Fruit fly (Drosophila melanogaster): Measurements from ENCODE around the gene Cpr72Ec.

Gene Cpr72Ec

dm6 chr3L:16380770-16381169 lies 13.6 kb upstream of the Cpr72Ec start (continued):
- TF ChIP-seq tap (tag; optimal IDR thresholded peaks at IDR 0.05) (peak; percentile 75), Blimp-1 (GFP tag; optimal IDR thresholded peaks at IDR 0.05) (peak; percentile 73), NK7.1 (GFP tag; optimal IDR thresholded peaks at IDR 0.05) (peak; percentile 33), odd (GFP tag; optimal IDR thresholded peaks at IDR 0.05) (peak; percentile 59), disco-r (GFP tag; optimal IDR thresholded peaks at IDR 0.05) (peak; percentile 21), CG17568 (GFP tag; optimal IDR thresholded peaks at IDR 0.05) (peak; percentile 29), gro (GFP tag; optimal IDR thresholded peaks at IDR 0.05) (peak; percentile 83), Rfx (GFP tag; IDR thresholded peaks at IDR 0.05) (0 out of 2 replicates have a peak, but pooled peaks have one; percentile 69), amos (GFP tag; IDR thresholded peaks at IDR 0.05; ENCODE audit: partially characterized antibody) (no peak), Doc3 (GFP tag; IDR thresholded peaks at IDR 0.05; ENCODE audit: partially characterized antibody) (no peak), gem (tag; optimal IDR thresholded peaks at IDR 0.05) (peak; percentile 80), peb (GFP tag; IDR thresholded peaks at IDR 0.05) (0 out of 2 replicates have a peak, but pooled peaks have one; percentile 21), Opbp (GFP tag; IDR thresholded peaks at IDR 0.05; ENCODE audit: partially characterized antibody) (no peak), CG10462 (GFP tag; optimal IDR thresholded peaks at IDR 0.05) (peak; percentile 22), slbo (GFP tag; IDR thresholded peaks at IDR 0.05) (peak; percentile 75), CG6689 (GFP tag; IDR thresholded peaks at IDR 0.05) (peak; percentile 53; the same call in 1 of the 2 replicates), Sry-β (GFP tag; optimal IDR thresholded peaks at IDR 0.05) (no peak), Ets65A (GFP tag) (peak; percentile 61), Dad (GFP tag; optimal IDR thresholded peaks at IDR 0.05) (no peak), danr (GFP tag; IDR thresholded peaks at IDR 0.05) (peak; percentile 61), CG10147 (GFP tag; optimal IDR thresholded peaks at IDR 0.05) (peak; percentile 60), prd (optimal IDR thresholded peaks at IDR 0.05) (no peak), prd (GFP tag; IDR thresholded peaks at IDR 0.05) (peak; percentile 67; the same call in 2 of the 3 replicates), CG12155 (GFP tag; optimal IDR thresholded peaks at IDR 0.05) (peak; percentile 55), CG1602 (GFP tag; optimal IDR thresholded peaks at IDR 0.05) (peak; percentile 43), CG15269 (tag; optimal IDR thresholded peaks at IDR 0.05) (peak; percentile 83), Usf (GFP tag; optimal IDR thresholded peaks at IDR 0.05) (peak; percentile 0), rib (GFP tag; IDR thresholded peaks at IDR 0.05) (0 out of 2 replicates have a peak, but pooled peaks have one; percentile 38), CG10654 (GFP tag; optimal IDR thresholded peaks at IDR 0.05) (peak; percentile 30), grau (tag; optimal IDR thresholded peaks at IDR 0.05) (peak; percentile 99), kay (GFP tag; optimal IDR thresholded peaks at IDR 0.05) (peak; percentile 25), vnd (GFP tag; IDR thresholded peaks at IDR 0.05; ENCODE audit: partially characterized antibody) (no peak), CG12236 (GFP tag; optimal IDR thresholded peaks at IDR 0.05) (no peak), CG1792 (GFP tag; optimal IDR thresholded peaks at IDR 0.05) (peak; percentile 43), CG14710 (tag; optimal IDR thresholded peaks at IDR 0.05) (peak; percentile 42), CG12659 (GFP tag; optimal IDR thresholded peaks at IDR 0.05) (peak; percentile 62), schlank (tag; optimal IDR thresholded peaks at IDR 0.05) (peak; percentile 61), CG11085 (GFP tag; IDR thresholded peaks at IDR 0.05) (peak; percentile 53), Atf3 (GFP tag; optimal IDR thresholded peaks at IDR 0.05) (peak; percentile 41), CG10979 (tag; optimal IDR thresholded peaks at IDR 0.05) (peak; percentile 67), dpn (GFP tag; optimal IDR thresholded peaks at IDR 0.05) (peak; percentile 62 to 65), CG18262 (tag; optimal IDR thresholded peaks at IDR 0.05) (peak; percentile 64), Side (GFP tag; optimal IDR thresholded peaks at IDR 0.05) (no peak), Bdp1 (GFP tag; optimal IDR thresholded peaks at IDR 0.05) (no peak), CG12744 (GFP tag; optimal IDR thresholded peaks at IDR 0.05) (peak; percentile 10), dimm (GFP tag; IDR thresholded peaks at IDR 0.05) (no peak), CG1832 (GFP tag; optimal IDR thresholded peaks at IDR 0.05) (no peak), CG17359 (tag; optimal IDR thresholded peaks at IDR 0.05) (peak; percentile 77), CG7556 (GFP tag; optimal IDR thresholded peaks at IDR 0.05) (peak; percentile 67), HmgZ (tag; optimal IDR thresholded peaks at IDR 0.05) (peak; percentile 70), CG4820 (GFP tag; optimal IDR thresholded peaks at IDR 0.05) (peak; percentile 27)
